Fruit fly (Drosophila melanogaster): Measurements from ENCODE around the gene CG43373.

Gene CG43373

DNA sequence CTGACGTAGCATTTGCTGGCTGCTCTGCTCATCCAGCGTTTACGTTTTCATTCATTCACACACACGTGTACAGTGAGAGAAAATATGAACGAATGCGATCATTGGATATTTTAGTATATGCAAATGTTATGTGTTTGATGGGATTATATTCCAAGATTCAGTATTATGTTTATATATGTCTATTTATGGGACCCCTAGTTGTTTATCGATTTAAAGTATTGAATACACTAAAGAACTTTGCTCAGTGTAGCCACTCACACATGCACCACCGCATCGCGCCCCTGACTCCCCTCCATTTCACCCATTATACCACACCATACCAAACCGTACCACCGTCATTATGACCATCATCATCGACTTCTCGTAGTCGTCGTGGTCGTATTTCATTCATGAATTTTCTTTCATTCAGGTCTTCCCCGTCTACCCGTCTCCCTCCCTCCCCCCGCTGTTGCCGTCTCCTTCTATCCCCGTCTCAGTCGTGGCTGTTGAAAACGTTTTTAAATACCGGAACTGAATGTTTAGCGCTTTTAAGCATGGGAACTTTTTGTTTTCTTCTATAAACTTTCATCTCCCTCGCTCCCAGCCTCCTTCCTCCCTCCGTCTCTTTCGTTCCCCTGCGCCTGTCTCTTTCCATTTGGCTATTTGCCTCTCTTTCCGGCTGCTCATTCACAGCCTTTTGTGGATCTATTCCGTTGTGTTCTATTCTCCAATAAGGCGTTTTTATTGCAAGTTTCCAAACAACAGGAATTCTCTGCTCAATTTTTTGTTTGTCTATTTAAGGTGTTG, 62.6 kb downstream of the CG43373 start (continued):
- TF ChIP-seq Chrac-16 (GFP tag; optimal IDR thresholded peaks at IDR 0.05) (peak; percentile 98), CG15514 (GFP tag; optimal IDR thresholded peaks at IDR 0.05) (peak; percentile 84), CG13624 (GFP tag; optimal IDR thresholded peaks at IDR 0.05) (peak; percentile 95), unc-4 (GFP tag; IDR thresholded peaks at IDR 0.05; ENCODE audit: partially characterized antibody) (no peak), Abd-B (GFP tag; optimal IDR thresholded peaks at IDR 0.05) (peak; percentile 97), schlank (tag; optimal IDR thresholded peaks at IDR 0.05) (peak; percentile 84), crol (GFP tag; IDR thresholded peaks at IDR 0.05) (peak; percentile 96), rib (GFP tag; IDR thresholded peaks at IDR 0.05) (peak; percentile 82), ERR (GFP tag; optimal IDR thresholded peaks at IDR 0.05) (peak; percentile 88), CG31365 (tag; optimal IDR thresholded peaks at IDR 0.05) (peak; percentile 85), da (GFP tag; optimal IDR thresholded peaks at IDR 0.05) (peak; percentile 91), CG15269 (tag; optimal IDR thresholded peaks at IDR 0.05) (peak; percentile 96), sug (tag; optimal IDR thresholded peaks at IDR 0.05) (peak; percentile 88), CG8290 (GFP tag; optimal IDR thresholded peaks at IDR 0.05) (peak; percentile 97), CG8290 (tag; optimal IDR thresholded peaks at IDR 0.05) (peak; percentile 85 to 97), twi (tag; optimal IDR thresholded peaks at IDR 0.05) (peak; percentile 96), ftz-f1 (GFP tag; optimal IDR thresholded peaks at IDR 0.05) (peak; percentile 24), CG13775 (GFP tag; optimal IDR thresholded peaks at IDR 0.05) (peak; percentile 94), Opbp (GFP tag; IDR thresholded peaks at IDR 0.05; ENCODE audit: partially characterized antibody) (no peak), CG11695 (GFP tag; IDR thresholded peaks at IDR 0.05) (peak; percentile 95), HHEX (GFP tag; optimal IDR thresholded peaks at IDR 0.05) (peak; percentile 95), Dp (GFP tag; optimal IDR thresholded peaks at IDR 0.05) (peak; percentile 9), Ptx1 (GFP tag; IDR thresholded peaks at IDR 0.05) (peak; percentile 97), lmd (GFP tag; IDR thresholded peaks at IDR 0.05) (peak; percentile 98), dan (GFP tag; IDR thresholded peaks at IDR 0.05) (peak; percentile 92), CG6683 (GFP tag; optimal IDR thresholded peaks at IDR 0.05) (peak; percentile 91), wdn (GFP tag; IDR thresholded peaks at IDR 0.05) (peak; percentile 83), fd64A (GFP tag; optimal IDR thresholded peaks at IDR 0.05) (peak; percentile 97), B-H1 (GFP tag; IDR thresholded peaks at IDR 0.05) (peak; percentile 94), CG30020 (tag; optimal IDR thresholded peaks at IDR 0.05) (peak; percentile 86), CG10366 (GFP tag; IDR thresholded peaks at IDR 0.05) (peak; percentile 97), CG9437 (GFP tag; optimal IDR thresholded peaks at IDR 0.05) (peak; percentile 90), chm (GFP tag; IDR thresholded peaks at IDR 0.05) (peak; percentile 98), CG11093 (GFP tag; IDR thresholded peaks at IDR 0.05) (peak; percentile 95), bbx (GFP tag; IDR thresholded peaks at IDR 0.05; ENCODE audit: partially characterized antibody) (no peak), CG8281 (tag; optimal IDR thresholded peaks at IDR 0.05) (peak; percentile 86), CG10654 (GFP tag; optimal IDR thresholded peaks at IDR 0.05) (peak; percentile 96), CG2712 (tag; optimal IDR thresholded peaks at IDR 0.05) (peak; percentile 99), eyg (GFP tag; optimal IDR thresholded peaks at IDR 0.05) (peak; percentile 90), Oaz (GFP tag; IDR thresholded peaks at IDR 0.05) (peak; percentile 93), gem (tag; optimal IDR thresholded peaks at IDR 0.05) (peak; percentile 98), CG11456 (GFP tag; IDR thresholded peaks at IDR 0.05) (peak; percentile 92), NK7.1 (GFP tag; optimal IDR thresholded peaks at IDR 0.05) (peak; percentile 93), CG30431 (GFP tag; optimal IDR thresholded peaks at IDR 0.05) (peak; percentile 96), MTF-1 (GFP tag; optimal IDR thresholded peaks at IDR 0.05; ENCODE audit: borderline replicate concordance) (peak; percentile 93), CG7372 (GFP tag; IDR thresholded peaks at IDR 0.05) (peak; percentile 95), Fer1 (GFP tag; optimal IDR thresholded peaks at IDR 0.05) (peak; percentile 93), CG4404 (GFP tag; IDR thresholded peaks at IDR 0.05) (peak; percentile 95), CG3163 (GFP tag; optimal IDR thresholded peaks at IDR 0.05) (peak; percentile 83), CG6765 (GFP tag; optimal IDR thresholded peaks at IDR 0.05) (peak; percentile 80)
